Worm (Caenorhabditis elegans): ENCODE measurements around the gene srsx-37.

DNA sequence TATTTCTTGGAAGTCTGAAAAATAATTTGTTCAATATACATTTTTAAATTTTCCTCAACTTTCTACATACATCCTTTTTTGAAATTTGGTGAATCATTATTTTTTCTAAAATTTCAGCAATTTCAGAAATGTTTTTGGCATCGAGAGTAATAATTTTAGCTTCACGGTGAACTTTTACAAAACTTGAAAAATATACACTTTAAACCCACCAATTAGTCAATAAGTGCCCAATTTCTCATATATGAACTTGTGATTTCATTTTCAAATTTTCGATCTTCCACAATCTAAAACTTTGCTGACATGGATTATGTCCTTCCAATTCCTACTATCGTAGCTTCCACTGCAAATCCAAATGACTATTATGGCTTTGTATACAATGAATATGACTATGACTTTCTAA lies 35.3 kb downstream of the srsx-37 start, which contains the start of gene srw-24:
- no peak for TF ChIP-seq nfya-1 (tag; optimal IDR thresholded peaks at IDR 0.05)
- no peak for TF ChIP-seq ceh-18 (tag; optimal IDR thresholded peaks at IDR 0.05)
